Fruit fly (Drosophila melanogaster) S2 (cell line): ENCODE measurements around the gene Hesr.

Experiments
- CG8478 ChIP-seq: fragments of >200 bp; optimal IDR thresholded peaks from 2 replicates; lab custom pipeline; 2018
- CTCF ChIP-seq, 2 experiments: fragments of >200 bp; optimal IDR thresholded peaks; 2 replicates each; lab custom pipeline; 2018

DNA sequence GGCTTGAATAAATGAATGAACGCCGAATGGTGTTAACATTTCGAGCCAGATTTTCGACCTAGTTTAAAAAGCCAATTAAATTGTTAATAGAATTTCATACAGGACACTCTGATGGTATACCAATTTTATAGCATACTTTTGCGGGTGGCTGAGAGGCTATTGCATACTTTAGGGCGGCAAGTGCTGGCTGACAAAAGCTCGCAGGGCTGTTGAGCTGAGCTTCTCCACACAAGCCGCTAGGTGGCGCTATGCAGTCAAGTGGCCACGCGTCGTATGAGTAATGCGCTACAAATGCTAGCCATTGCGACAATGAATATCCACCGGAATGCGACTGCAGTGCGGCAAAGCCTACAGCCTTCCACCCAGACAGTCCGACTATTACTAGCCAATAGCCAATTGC, 34.4 kb upstream of the Hesr start:
- peak; percentile 94 to 97 for TF ChIP-seq CTCF (optimal IDR thresholded peaks at IDR 0.05; lab: Kevin White, UChicago)
- no peak for TF ChIP-seq CG8478 (lab: Kevin White, UChicago)
